Worm (Caenorhabditis elegans) whole organism, midembryonic: ENCODE data around the gene cyp-25A4.

Experiments
- T22C8.4 ChIP-seq: fragments of 200-800 bp; sonication (Bioruptor generic); IDR thresholded peaks from 2 replicates; pipeline ENCODE4 v1.3.6; 2022; ENCODE audit warnings: missing genetic modification characterization, missing compliant biosample characterization
- flt-1 ChIP-seq: fragments of 200-800 bp; sonication (Bioruptor generic); IDR thresholded peaks from 2 replicates; pipeline ENCODE4 v1.3.6; 2022; ENCODE audit warnings: missing genetic modification characterization, missing compliant biosample characterization
- klf-2 ChIP-seq: fragments of 200-800 bp; sonication (Bioruptor generic); conservative IDR thresholded peaks from 2 replicates; pipeline ENCODE4 v1.3.6; 2022; ENCODE audit warnings: missing genetic modification reagents, missing genetic modification characterization, missing compliant biosample characterization
- ref-1 ChIP-seq: fragments of 200-800 bp; sonication (Bioruptor generic); conservative IDR thresholded peaks from 2 replicates; pipeline ENCODE4 v1.3.6; 2022; ENCODE audit warnings: missing genetic modification reagents, missing genetic modification characterization, missing compliant biosample characterization
- tab-1 ChIP-seq: fragments of 200-800 bp; sonication (Bioruptor generic); IDR thresholded peaks from 2 replicates; pipeline ENCODE4 v1.3.6; 2022; ENCODE audit warnings: missing genetic modification characterization, missing compliant biosample characterization
- ztf-23 ChIP-seq: fragments of 200-800 bp; sonication (Bioruptor generic); IDR thresholded peaks from 2 replicates; pipeline ENCODE4 v1.3.6; 2022; ENCODE audit warnings: missing genetic modification reagents, missing genetic modification characterization, missing compliant biosample characterization
- ztf-29 ChIP-seq: fragments of 200-800 bp; sonication (Bioruptor generic); IDR thresholded peaks from 2 replicates; pipeline ENCODE4 v1.3.6; 2022; ENCODE audit warnings: missing genetic modification reagents, missing genetic modification characterization, missing compliant biosample characterization

DNA sequence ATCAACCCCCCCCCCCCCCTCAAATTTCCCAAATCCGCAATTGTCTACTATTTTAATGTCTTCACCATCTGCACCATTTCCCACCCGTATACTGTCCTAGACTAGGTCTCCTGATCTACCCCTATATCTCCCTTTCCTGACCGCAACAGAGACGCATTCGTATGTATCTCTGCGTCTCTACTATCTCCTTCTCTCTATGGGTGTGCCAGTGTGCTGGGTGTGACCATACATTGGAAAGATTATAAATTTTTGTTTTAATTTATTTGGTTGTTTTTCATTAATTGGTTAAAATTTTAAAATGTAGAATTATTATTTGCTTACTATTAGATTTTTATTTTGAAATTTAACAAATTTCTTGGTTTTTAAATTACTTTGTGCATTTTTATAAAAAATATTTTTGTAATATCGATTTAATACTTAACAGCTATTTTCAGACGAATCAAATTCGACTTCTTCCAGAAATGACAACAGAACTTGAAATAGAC is 29.9 kb downstream of the cyp-25A4 start, which contains the start of gene amx-1:
- no peak for TF ChIP-seq T22C8.4 (GFP tag; lab: Robert Waterston, UW)
- TF ChIP-seq klf-2: no peak
- no peak for TF ChIP-seq ref-1 (GFP tag; lab: Robert Waterston, UW)
- no peak for TF ChIP-seq flt-1 (GFP tag; lab: Robert Waterston, UW)
- no peak for TF ChIP-seq ztf-23 (GFP tag; lab: Robert Waterston, UW)
- no peak for TF ChIP-seq ztf-29 (GFP tag; lab: Robert Waterston, UW)
- TF ChIP-seq tab-1 (GFP tag; lab: Robert Waterston, UW): no peak
